Fruit fly (Drosophila melanogaster) whole organism, embryonic: ENCODE data around the gene CG13609.

Source experiments
- Abd-B ChIP-seq: fragments of 200-800 bp; sonication (Bioruptor generic); optimal IDR thresholded peaks from 2 replicates; lab custom pipeline; 2018; ENCODE audit warnings: missing biosample characterization, mild to moderate bottlenecking, missing genetic modification characterization, moderate library complexity
- CG10147 ChIP-seq: fragments of 200-800 bp; sonication (Bioruptor generic); optimal IDR thresholded peaks from 2 replicates; lab custom pipeline; 2019; ENCODE audit warnings: missing biosample characterization, mild to moderate bottlenecking, missing genetic modification characterization, moderate library complexity
- CG1024 ChIP-seq: fragments of 200-800 bp; sonication (Bioruptor generic); IDR thresholded peaks from 2 replicates; pipeline ENCODE4 v1.3.6; 2022; ENCODE audit warnings: missing biosample characterization, missing genetic modification characterization
- CG11398 ChIP-seq: fragments of 200-800 bp; sonication (Bioruptor generic); optimal IDR thresholded peaks from 2 replicates; lab custom pipeline; 2016; ENCODE audit warnings: missing biosample characterization, missing genetic modification characterization
- CG12155 ChIP-seq: fragments of 200-800 bp; sonication (Bioruptor generic); optimal IDR thresholded peaks from 3 replicates; lab custom pipeline; 2016; ENCODE audit warnings: missing biosample characterization, missing genetic modification characterization
- CG12299 ChIP-seq: fragments of 200-800 bp; sonication (Bioruptor generic); optimal IDR thresholded peaks from 2 replicates; lab custom pipeline; 2018; ENCODE audit warnings: missing biosample characterization, mild to moderate bottlenecking, missing genetic modification characterization
- CG1233 ChIP-seq: fragments of 200-800 bp; sonication (Bioruptor generic); optimal IDR thresholded peaks from 4 replicates; lab custom pipeline; 2018; ENCODE audit warnings: missing biosample characterization, mild to moderate bottlenecking, missing genetic modification characterization
- CG12391 ChIP-seq: fragments of 200-800 bp; sonication (Bioruptor generic); optimal IDR thresholded peaks from 3 replicates; lab custom pipeline; 2018; ENCODE audit warnings: missing biosample characterization, mild to moderate bottlenecking, missing genetic modification characterization, moderate library complexity
- CG13424 ChIP-seq: fragments of 200-800 bp; sonication (Bioruptor generic); optimal IDR thresholded peaks from 2 replicates; lab custom pipeline; 2019; ENCODE audit warnings: missing biosample characterization, mild to moderate bottlenecking, missing genetic modification characterization, moderate library complexity
- CG17612 ChIP-seq: fragments of 200-800 bp; sonication (Bioruptor generic); IDR thresholded peaks from 2 replicates; pipeline ENCODE4 v1.3.6; 2022; ENCODE audit warnings: missing biosample characterization, missing genetic modification characterization
- CG1832 ChIP-seq: fragments of 200-800 bp; sonication (Bioruptor generic); optimal IDR thresholded peaks from 2 replicates; lab custom pipeline; 2017; ENCODE audit warnings: missing biosample characterization, mild to moderate bottlenecking, missing genetic modification characterization, inconsistent platforms
- CG2889 ChIP-seq: fragments of 200-800 bp; sonication (Bioruptor generic); IDR thresholded peaks from 3 replicates; pipeline ENCODE4 v1.3.6; 2022; ENCODE audit warnings: missing biosample characterization, missing genetic modification characterization
- CG30403 ChIP-seq: fragments of 200-800 bp; sonication (Bioruptor generic); optimal IDR thresholded peaks from 3 replicates; lab custom pipeline; 2016; ENCODE audit warnings: missing biosample characterization, missing genetic modification characterization
- CG31224 ChIP-seq: fragments of 200-800 bp; sonication (Bioruptor generic); IDR thresholded peaks from 2 replicates; pipeline ENCODE4 v1.3.6; 2022; ENCODE audit warnings: missing biosample characterization, missing genetic modification characterization
- CG3407 ChIP-seq: fragments of 200-800 bp; sonication (Bioruptor generic); optimal IDR thresholded peaks from 2 replicates; lab custom pipeline; 2018; ENCODE audit warnings: missing biosample characterization, mild to moderate bottlenecking, missing genetic modification characterization
- CG6654 ChIP-seq: fragments of 200-800 bp; sonication (Bioruptor generic); optimal IDR thresholded peaks from 2 replicates; lab custom pipeline; 2017; ENCODE audit warnings: missing biosample characterization, mild to moderate bottlenecking, missing genetic modification characterization
- CG8944 ChIP-seq: fragments of 200-800 bp; sonication (Bioruptor generic); optimal IDR thresholded peaks from 3 replicates; lab custom pipeline; 2016; ENCODE audit warnings: missing biosample characterization, missing genetic modification characterization
- CG9609 ChIP-seq: fragments of 200-800 bp; sonication (Bioruptor generic); optimal IDR thresholded peaks from 3 replicates; lab custom pipeline; 2016; ENCODE audit warnings: missing biosample characterization, missing genetic modification characterization
- Camta ChIP-seq: fragments of 200-800 bp; sonication (Bioruptor generic); optimal IDR thresholded peaks from 2 replicates; lab custom pipeline; 2016; ENCODE audit warnings: missing biosample characterization, missing genetic modification characterization
- Dad ChIP-seq: fragments of 200-800 bp; sonication (Bioruptor generic); optimal IDR thresholded peaks from 3 replicates; lab custom pipeline; 2016; ENCODE audit warnings: missing biosample characterization, missing genetic modification characterization
- Doc2 ChIP-seq: fragments of 200-800 bp; sonication (Bioruptor generic); IDR thresholded peaks from 2 replicates; pipeline ENCODE4 v1.3.6; 2022; ENCODE audit warnings: missing biosample characterization, missing genetic modification characterization
- HLH3B ChIP-seq: fragments of 200-800 bp; sonication (Bioruptor generic); IDR thresholded peaks from 2 replicates; pipeline ENCODE4 v1.3.6; 2022; ENCODE audit warnings: missing biosample characterization, missing genetic modification characterization
- HLHmδ ChIP-seq: fragments of 200-800 bp; sonication (Bioruptor generic); optimal IDR thresholded peaks from 2 replicates; lab custom pipeline; 2018; ENCODE audit warnings: missing biosample characterization, mild to moderate bottlenecking, missing genetic modification characterization, moderate library complexity
- Hr78 ChIP-seq, 2 experiments: fragments of 200-800 bp in 1 of 2; fragments of >200 bp in 1 of 2; sonication (Bioruptor generic) in 1 of 2; optimal IDR thresholded peaks; 2 replicates each; lab custom pipeline; 2017 to 2019; ENCODE audit warnings: missing biosample characterization in 2 of 2, missing genetic modification characterization in 2 of 2, mild to moderate bottlenecking in 1 of 2, moderate library complexity in 1 of 2
- Lpt ChIP-seq: fragments of >200 bp; optimal IDR thresholded peaks from 2 replicates; lab custom pipeline; 2018; ENCODE audit warnings: missing biosample characterization, missing genetic modification characterization
- MESR4 ChIP-seq: fragments of 200-800 bp; sonication (Bioruptor generic); optimal IDR thresholded peaks from 2 replicates; lab custom pipeline; 2018; ENCODE audit warnings: missing biosample characterization, mild to moderate bottlenecking, missing genetic modification characterization, moderate library complexity
- Mad ChIP-seq: fragments of 200-800 bp; sonication (Bioruptor generic); optimal IDR thresholded peaks from 2 replicates; lab custom pipeline; 2016; ENCODE audit warnings: missing biosample characterization, missing genetic modification characterization
- Mes4 ChIP-seq: fragments of 200-800 bp; sonication (Bioruptor generic); optimal IDR thresholded peaks from 2 replicates; lab custom pipeline; 2016; ENCODE audit warnings: missing biosample characterization, missing genetic modification characterization
- Neu2 ChIP-seq: fragments of 200-800 bp; sonication (Bioruptor generic); optimal IDR thresholded peaks from 3 replicates; lab custom pipeline; 2016; ENCODE audit warnings: missing biosample characterization, missing genetic modification characterization, borderline replicate concordance
- NfI ChIP-seq: fragments of 200-800 bp; sonication (Bioruptor generic); optimal IDR thresholded peaks from 3 replicates; lab custom pipeline; 2018; ENCODE audit warnings: missing biosample characterization, mild to moderate bottlenecking, missing genetic modification characterization, moderate library complexity
- Poxn ChIP-seq: fragments of 200-800 bp; sonication (Bioruptor generic); IDR thresholded peaks from 2 replicates; pipeline ENCODE4 v1.3.6; 2022; ENCODE audit warnings: missing biosample characterization, missing genetic modification characterization
- Ptx1 ChIP-seq: fragments of 200-800 bp; sonication (Bioruptor generic); IDR thresholded peaks from 2 replicates; pipeline ENCODE4 v1.3.6; 2022; ENCODE audit warnings: missing biosample characterization, missing genetic modification characterization
- Rx ChIP-seq: fragments of 200-800 bp; sonication (Bioruptor generic); IDR thresholded peaks from 2 replicates; pipeline ENCODE4 v1.3.6; 2022; ENCODE audit warnings: missing biosample characterization, missing genetic modification characterization
- amos ChIP-seq: fragments of 200-800 bp; sonication (Bioruptor generic); IDR thresholded peaks from 2 replicates; pipeline ENCODE4 v1.3.6; 2022; ENCODE audit warnings: missing biosample characterization, missing genetic modification characterization; ENCODE audit not compliant: partially characterized antibody
- en ChIP-seq: fragments of 200-800 bp; sonication (Bioruptor generic); optimal IDR thresholded peaks from 2 replicates; lab custom pipeline; 2016; ENCODE audit warnings: missing biosample characterization, missing genetic modification characterization
- eve ChIP-seq, 2 experiments: fragments of >200 bp; optimal IDR thresholded peaks; 2 replicates each; lab custom pipeline; 2017; ENCODE audit warnings: missing biosample characterization in 2 of 2, missing genetic modification characterization in 2 of 2
- fd64A ChIP-seq: fragments of 200-800 bp; sonication (Bioruptor generic); optimal IDR thresholded peaks from 3 replicates; lab custom pipeline; 2018; ENCODE audit warnings: missing biosample characterization, mild to moderate bottlenecking, missing genetic modification characterization
- insv ChIP-seq, 2 experiments: fragments of 200-800 bp; sonication (Bioruptor generic); optimal IDR thresholded peaks; 3 replicates each; lab custom pipeline; 2016 to 2018; ENCODE audit warnings: missing biosample characterization in 2 of 2, missing genetic modification characterization in 2 of 2
- maf-S ChIP-seq: fragments of 200-800 bp; sonication (Bioruptor generic); optimal IDR thresholded peaks from 2 replicates; lab custom pipeline; 2016; ENCODE audit warnings: missing biosample characterization, missing genetic modification characterization
- mirr ChIP-seq: fragments of 200-800 bp; sonication (Bioruptor generic); optimal IDR thresholded peaks from 3 replicates; lab custom pipeline; 2018; ENCODE audit warnings: missing biosample characterization, mild to moderate bottlenecking, missing genetic modification characterization
- nom ChIP-seq: fragments of 200-800 bp; sonication (Bioruptor generic); optimal IDR thresholded peaks from 2 replicates; lab custom pipeline; 2017; ENCODE audit warnings: missing biosample characterization, missing genetic modification characterization, mild to moderate bottlenecking, moderate library complexity, missing genetic modification reagents
- peb ChIP-seq: fragments of 200-800 bp; sonication (Bioruptor generic); IDR thresholded peaks from 2 replicates; pipeline ENCODE4 v1.3.6; 2022; ENCODE audit warnings: missing biosample characterization, missing genetic modification characterization
- pita ChIP-seq: fragments of 200-800 bp; sonication (Bioruptor generic); optimal IDR thresholded peaks from 2 replicates; lab custom pipeline; 2017; ENCODE audit warnings: missing biosample characterization, mild to moderate bottlenecking, missing genetic modification characterization
- rib ChIP-seq: fragments of 200-800 bp; sonication (Bioruptor generic); IDR thresholded peaks from 2 replicates; pipeline ENCODE4 v1.3.6; 2022; ENCODE audit warnings: missing biosample characterization, missing genetic modification characterization
- tna ChIP-seq: fragments of 200-800 bp; sonication (Bioruptor generic); IDR thresholded peaks from 2 replicates; pipeline ENCODE4 v1.3.6; 2022; ENCODE audit warnings: missing biosample characterization, missing genetic modification characterization; ENCODE audit not compliant: partially characterized antibody
- ttk ChIP-seq: fragments of 200-800 bp; sonication (Bioruptor generic); IDR thresholded peaks from 2 replicates; pipeline ENCODE4 v2.1.2; 2022; ENCODE audit warnings: missing biosample characterization, missing genetic modification characterization
- z ChIP-seq: fragments of 200-800 bp; sonication (Bioruptor generic); IDR thresholded peaks from 3 replicates; pipeline ENCODE4 v1.3.6; 2022; ENCODE audit warnings: missing biosample characterization, missing genetic modification characterization
- zfh1 ChIP-seq: fragments of 200-800 bp; sonication (Bioruptor generic); IDR thresholded peaks from 3 replicates; pipeline ENCODE4 v1.3.6; 2022; ENCODE audit warnings: missing biosample characterization, missing genetic modification characterization

The CG13609 gene

DNA sequence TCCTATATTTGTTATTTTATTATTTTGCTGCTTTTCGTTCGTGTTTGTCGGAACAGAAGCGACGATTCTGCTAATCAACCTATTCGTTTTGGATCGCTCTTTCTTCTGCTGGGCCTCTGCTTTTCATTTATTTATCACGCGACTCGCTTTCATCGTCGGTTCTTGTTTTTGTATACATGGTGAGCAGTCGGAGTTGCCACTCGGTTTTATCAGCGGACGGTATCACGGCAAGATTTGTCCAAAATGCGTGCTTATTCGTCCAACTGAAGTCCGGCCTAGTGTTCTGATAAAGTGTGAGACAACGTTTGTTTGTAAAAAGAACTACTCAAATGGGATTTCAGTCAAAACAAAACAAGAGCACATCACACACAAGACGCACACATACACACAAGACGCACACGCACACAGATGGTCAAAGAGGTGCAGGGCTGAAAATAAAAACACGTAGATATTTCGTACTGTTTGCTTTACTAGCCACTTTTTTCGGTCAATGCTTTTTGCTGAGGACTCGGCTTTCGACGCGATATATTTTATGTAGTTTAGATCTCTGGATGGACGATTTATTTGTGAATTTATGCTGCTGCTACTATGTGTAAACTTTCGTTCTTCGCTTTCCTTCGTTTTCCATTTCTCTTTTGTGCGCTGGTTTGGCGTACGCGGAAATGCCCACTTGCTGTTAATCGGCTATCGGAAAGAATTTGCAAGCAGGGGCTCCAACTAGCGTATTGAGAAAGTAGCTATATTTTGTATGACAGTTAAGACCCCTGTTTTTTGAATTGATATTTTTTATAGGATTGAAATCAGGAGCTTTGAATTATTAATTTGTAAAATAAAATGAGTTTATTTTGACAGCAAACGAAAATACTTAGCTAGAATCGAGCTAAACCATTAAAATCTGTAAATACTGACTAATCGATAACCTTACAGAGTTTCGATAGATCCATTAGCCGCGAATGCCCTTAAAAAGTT, 5.2 kb upstream of the CG13609 start, which contains the start of gene twin (continued):
- TF ChIP-seq MESR4 (GFP tag; lab: Kevin White, UChicago) (peak; percentile 64), CG1233 (GFP tag; lab: Kevin White, UChicago) (peak; percentile 3), en (GFP tag; lab: Kevin White, UChicago) (no peak), CG31224 (no peak), fd64A (no peak), CG12391 (peak; percentile 75), CG1024 (GFP tag; lab: Robert Waterston, UW) (no peak), CG12155 (GFP tag; lab: Kevin White, UChicago) (peak; percentile 51), Neu2 (no peak), rib (peak; percentile 56), pita (GFP tag; lab: Kevin White, UChicago) (no peak), zfh1 (peak; percentile 34; the same call in 1 of the 3 replicates), CG2889 (GFP tag; lab: Robert Waterston, UW) (0 out of 3 replicates have a peak, but pooled peaks have one; percentile 23), CG3407 (GFP tag; lab: Kevin White, UChicago) (no peak), Mad (peak; percentile 64), CG10147 (peak; percentile 58), CG9609 (peak; percentile 59), tna (GFP tag; lab: Robert Waterston, UW) (peak; percentile 35; the same call in 1 of the 2 replicates), eve (GFP tag; optimal IDR thresholded peaks at IDR 0.05; lab: Kevin White, UChicago) (no peak), Mes4 (no peak), Doc2 (GFP tag; lab: Robert Waterston, UW) (no peak), Abd-B (GFP tag; lab: Kevin White, UChicago) (peak; percentile 80), z (GFP tag; lab: Robert Waterston, UW) (no peak), insv (GFP tag; optimal IDR thresholded peaks at IDR 0.05; lab: Kevin White, UChicago) (peak in 1 of 2 experiments; percentile 38), CG13424 (peak; percentile 77), mirr (GFP tag; lab: Kevin White, UChicago) (no peak), Camta (GFP tag; lab: Kevin White, UChicago) (peak; percentile 58), HLH3B (GFP tag; lab: Robert Waterston, UW) (0 out of 2 replicates have a peak, but pooled peaks have one; percentile 16), CG6654 (GFP tag; lab: Kevin White, UChicago) (no peak), NfI (GFP tag; lab: Kevin White, UChicago) (peak; percentile 58), amos (GFP tag; lab: Robert Waterston, UW) (peak; percentile 65), Hr78 (GFP tag; optimal IDR thresholded peaks at IDR 0.05; lab: Kevin White, UChicago) (no peak), CG30403 (GFP tag; lab: Kevin White, UChicago) (peak; percentile 74), peb (GFP tag; lab: Robert Waterston, UW) (no peak), CG12299 (tag; lab: Kevin White, UChicago) (no peak), Rx (no peak), maf-S (GFP tag; lab: Kevin White, UChicago) (peak; percentile 60), CG11398 (GFP tag; lab: Kevin White, UChicago) (no peak), Poxn (GFP tag; lab: Robert Waterston, UW) (0 out of 2 replicates have a peak, but pooled peaks have one; percentile 22), ttk (GFP tag; lab: Robert Waterston, UW) (no peak), Lpt (no peak), nom (GFP tag; lab: Kevin White, UChicago) (no peak), CG17612 (GFP tag; lab: Robert Waterston, UW) (no peak), CG1832 (GFP tag; lab: Kevin White, UChicago) (no peak), Dad (GFP tag; lab: Kevin White, UChicago) (peak; percentile 54), CG8944 (GFP tag; lab: Kevin White, UChicago) (peak; percentile 37), HLHmδ (GFP tag; lab: Kevin White, UChicago) (no peak), Ptx1 (GFP tag; lab: Robert Waterston, UW) (peak; percentile 52)
